Worm (Caenorhabditis elegans) whole organism, late embryonic: Measurements from ENCODE around the gene flp-7.

Experiments
- Y22D7AL.16 ChIP-seq: sonication (generic microtip); optimal IDR thresholded peaks from 2 replicates; lab custom pipeline; 2016; ENCODE audit warnings: missing genetic modification characterization, missing compliant biosample characterization
- ceh-14 ChIP-seq: sonication (generic microtip); optimal IDR thresholded peaks from 2 replicates; lab custom pipeline; 2016; ENCODE audit warnings: missing genotype, missing genetic modification characterization, missing compliant biosample characterization
- ceh-9 ChIP-seq: sonication (generic microtip); optimal IDR thresholded peaks from 2 replicates; lab custom pipeline; 2016; ENCODE audit warnings: mild to moderate bottlenecking, missing genetic modification characterization, inconsistent platforms, missing compliant biosample characterization
- hlh-13 ChIP-seq: fragments of 200-800 bp; sonication (Bioruptor generic); optimal IDR thresholded peaks from 2 replicates; lab custom pipeline; 2018; ENCODE audit warnings: mild to moderate bottlenecking, missing genetic modification characterization, missing compliant biosample characterization
- mec-3 ChIP-seq: sonication (generic microtip); optimal IDR thresholded peaks from 2 replicates; lab custom pipeline; 2016; ENCODE audit warnings: borderline replicate concordance, missing genetic modification characterization, missing compliant biosample characterization
- nhr-232 ChIP-seq: sonication (generic microtip); optimal IDR thresholded peaks from 2 replicates; lab custom pipeline; 2016; ENCODE audit warnings: missing genetic modification characterization, missing compliant biosample characterization
- tbx-2 ChIP-seq: sonication (generic microtip); optimal IDR thresholded peaks from 2 replicates; lab custom pipeline; 2016; ENCODE audit warnings: missing genetic modification characterization, missing compliant biosample characterization
- unc-55 ChIP-seq: sonication (generic microtip); optimal IDR thresholded peaks from 2 replicates; lab custom pipeline; 2017; ENCODE audit warnings: missing biosample characterization, missing genetic modification reagents, missing genetic modification characterization

DNA sequence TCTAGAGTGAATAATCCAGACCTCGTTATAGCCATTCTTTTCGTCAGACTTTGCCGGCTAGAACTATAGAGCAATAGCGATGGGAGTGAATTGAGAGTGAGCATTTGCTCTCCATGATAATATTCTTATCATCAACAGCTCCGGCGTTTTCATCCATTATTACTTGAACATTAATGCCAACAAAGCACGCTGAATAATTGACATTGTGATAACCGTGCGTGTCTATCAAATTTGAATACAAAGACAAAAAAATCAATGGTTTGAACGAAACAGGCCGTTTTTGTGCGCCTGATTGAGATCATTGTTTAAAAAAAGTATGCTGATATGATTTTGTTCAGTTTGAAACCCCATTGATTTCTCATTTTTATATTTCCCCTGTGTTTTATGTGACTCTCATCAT lies 46.0 kb upstream of the flp-7 start, which contains the start of gene dct-11:
- no peak for TF ChIP-seq unc-55
- TF ChIP-seq ceh-14 (tag; lab: Kevin White, UChicago) = no peak
- TF ChIP-seq ceh-9 (tag; lab: Kevin White, UChicago) = no peak
- TF ChIP-seq mec-3 (tag; lab: Kevin White, UChicago) = no peak
- no peak for TF ChIP-seq Y22D7AL.16 (tag; lab: Kevin White, UChicago)
- no peak for TF ChIP-seq tbx-2 (tag; lab: Kevin White, UChicago)
- TF ChIP-seq hlh-13 = no peak
- no peak for TF ChIP-seq nhr-232 (tag; lab: Kevin White, UChicago)
